Worm (Caenorhabditis elegans) whole organism, L4 larva: ENCODE measurements around the gene str-116.

Source experiments
- F26F4.8 ChIP-seq: fragments of 200-800 bp; sonication (Bioruptor generic); conservative IDR thresholded peaks from 2 replicates; pipeline ENCODE4 v1.3.6; 2022; ENCODE audit warnings: missing genetic modification characterization, missing compliant biosample characterization
- F37D6.2 ChIP-seq: sonication (generic microtip); optimal IDR thresholded peaks from 2 replicates; lab custom pipeline; 2016; ENCODE audit warnings: mild to moderate bottlenecking, missing genetic modification characterization, missing compliant biosample characterization
- F44E2.7 ChIP-seq: fragments of 200-800 bp; sonication (Bioruptor generic); IDR thresholded peaks from 2 replicates; pipeline ENCODE4 v2.1.2; 2022; ENCODE audit warnings: missing genetic modification characterization, missing compliant biosample characterization
- Y105C5A.15 ChIP-seq: fragments of 200-800 bp; sonication (Bioruptor generic); IDR thresholded peaks from 2 replicates; pipeline ENCODE4 v1.3.6; 2022; ENCODE audit warnings: missing genetic modification characterization, missing compliant biosample characterization
- aha-1 ChIP-seq: fragments of 150-350 bp; peaks from one replicate; lab custom pipeline; 2014; ENCODE audit warnings: missing biosample characterization, missing genetic modification characterization
- ceh-20 ChIP-seq: fragments of 200-800 bp; sonication (Bioruptor generic); IDR thresholded peaks from 2 replicates; pipeline ENCODE4 v1.3.6; 2022; ENCODE audit warnings: missing genetic modification reagents, missing genetic modification characterization, missing compliant biosample characterization
- ceh-82 ChIP-seq: sonication (generic microtip); optimal IDR thresholded peaks from 2 replicates; lab custom pipeline; 2017; ENCODE audit warnings: missing biosample characterization, missing genetic modification characterization
- daf-16 ChIP-seq, 3 experiments: sonication (generic microtip); optimal IDR thresholded peaks; 2 replicates each; lab custom pipeline; 2016 to 2017; ENCODE audit warnings: missing genetic modification characterization in 3 of 3, missing genetic modification reagents in 3 of 3, mild to moderate bottlenecking in 2 of 3, missing compliant biosample characterization in 2 of 3, missing biosample characterization in 1 of 3, moderate library complexity in 1 of 3
- dmd-6 ChIP-seq: fragments of 200-800 bp; sonication (Bioruptor generic); IDR thresholded peaks from 2 replicates; pipeline ENCODE4 v1.3.6; 2022; ENCODE audit warnings: missing genetic modification reagents, missing genetic modification characterization, missing compliant biosample characterization
- dve-1 ChIP-seq: sonication (generic microtip); optimal IDR thresholded peaks from 2 replicates; lab custom pipeline; 2017; ENCODE audit warnings: antibody characterized with exemption, mild to moderate bottlenecking, missing genetic modification characterization, missing compliant biosample characterization; ENCODE audit not compliant: insufficient read depth
- hif-1 ChIP-seq, 2 experiments: sonication (generic microtip); optimal IDR thresholded peaks; 2 replicates each; lab custom pipeline; 2016 to 2017; ENCODE audit warnings: missing compliant biosample characterization in 2 of 2, missing genetic modification characterization in 2 of 2, missing genetic modification reagents in 2 of 2, missing genotype in 2 of 2, mild to moderate bottlenecking in 1 of 2
- hlh-11 ChIP-seq: fragments of 200-800 bp; sonication (Bioruptor generic); optimal IDR thresholded peaks from 2 replicates; lab custom pipeline; 2018; ENCODE audit warnings: mild to moderate bottlenecking, missing genetic modification characterization, missing compliant biosample characterization
- hlh-30 ChIP-seq: sonication (generic microtip); optimal IDR thresholded peaks from 2 replicates; lab custom pipeline; 2017; ENCODE audit warnings: antibody characterized with exemption, mild to moderate bottlenecking, missing genetic modification characterization, missing compliant biosample characterization; ENCODE audit not compliant: insufficient read depth
- hmg-1.1 ChIP-seq: fragments of 200-800 bp; sonication (Bioruptor generic); IDR thresholded peaks from 2 replicates; pipeline ENCODE4 v1.3.6; 2022; ENCODE audit warnings: missing genetic modification reagents, missing genetic modification characterization, missing compliant biosample characterization
- lin-13 ChIP-seq: fragments of 150-350 bp; optimal IDR thresholded peaks from 2 replicates; lab custom pipeline; 2014; ENCODE audit warnings: missing biosample characterization, missing genetic modification reagents, missing genetic modification characterization
- lsy-2 ChIP-seq, 2 experiments: fragments of 150-350 bp in 1 of 2; sonication (generic microtip) in 1 of 2; optimal IDR thresholded peaks; 2 replicates each; lab custom pipeline; 2014 to 2017; ENCODE audit warnings: missing biosample characterization in 2 of 2, missing genetic modification characterization in 2 of 2
- madf-9 ChIP-seq: fragments of 200-800 bp; sonication (Bioruptor generic); conservative IDR thresholded peaks from 2 replicates; pipeline ENCODE4 v1.3.6; 2022; ENCODE audit warnings: missing genetic modification reagents, missing genetic modification characterization, missing compliant biosample characterization
- mdt-29 ChIP-seq: fragments of 200-800 bp; sonication (Bioruptor generic); IDR thresholded peaks from 2 replicates; pipeline ENCODE4 v1.3.6; 2022; ENCODE audit warnings: missing genetic modification reagents, missing genetic modification characterization, missing compliant biosample characterization
- mxl-3 ChIP-seq: fragments of 200-800 bp; sonication (Bioruptor generic); optimal IDR thresholded peaks from 2 replicates; lab custom pipeline; 2018; ENCODE audit warnings: mild to moderate bottlenecking, missing genetic modification characterization, missing compliant biosample characterization
- nhr-102 ChIP-seq: sonication (generic microtip); optimal IDR thresholded peaks from 2 replicates; lab custom pipeline; 2016; ENCODE audit warnings: mild to moderate bottlenecking, missing genetic modification characterization, moderate library complexity, missing compliant biosample characterization
- nhr-11 ChIP-seq: fragments of 150-350 bp; optimal IDR thresholded peaks from 2 replicates; lab custom pipeline; 2014; ENCODE audit warnings: missing biosample characterization, missing genetic modification characterization
- nhr-237 ChIP-seq: sonication (generic microtip); optimal IDR thresholded peaks from 2 replicates; lab custom pipeline; 2017; ENCODE audit warnings: missing biosample characterization, missing genetic modification characterization
- nhr-28 ChIP-seq: fragments of 150-350 bp; optimal IDR thresholded peaks from 2 replicates; lab custom pipeline; 2014; ENCODE audit warnings: missing biosample characterization, missing genetic modification characterization
- nhr-42 ChIP-seq: fragments of 200-800 bp; sonication (Bioruptor generic); IDR thresholded peaks from 2 replicates; pipeline ENCODE4 v1.3.6; 2022; ENCODE audit warnings: missing genetic modification characterization, missing compliant biosample characterization
- nhr-48 ChIP-seq: sonication (generic microtip); optimal IDR thresholded peaks from 2 replicates; lab custom pipeline; 2016; ENCODE audit warnings: mild to moderate bottlenecking, missing genetic modification characterization, missing compliant biosample characterization
- php-3 ChIP-seq: fragments of 200-800 bp; sonication (Bioruptor generic); IDR thresholded peaks from 2 replicates; pipeline ENCODE4 v1.3.6; 2022; ENCODE audit warnings: missing genetic modification reagents, missing genetic modification characterization, missing compliant biosample characterization
- pqm-1 ChIP-seq: sonication (generic microtip); optimal IDR thresholded peaks from 2 replicates; lab custom pipeline; 2017; ENCODE audit warnings: missing biosample characterization, missing genetic modification characterization
- unc-130 ChIP-seq: sonication (generic microtip); optimal IDR thresholded peaks from 2 replicates; lab custom pipeline; 2016; ENCODE audit warnings: missing genetic modification reagents, missing genetic modification characterization, missing compliant biosample characterization
- unc-62 ChIP-seq, 3 experiments: fragments of 150-350 bp in 1 of 3; sonication (generic microtip); optimal IDR thresholded peaks in 2 of 3; peaks in 1 of 3; 1 replicate in 1 of 3; 2 replicates in 2 of 3; lab custom pipeline; 2014 to 2017; ENCODE audit warnings: missing biosample characterization in 3 of 3, missing genetic modification characterization in 3 of 3, missing genetic modification reagents in 3 of 3, missing genotype in 1 of 3
- zip-11 ChIP-seq: fragments of 200-800 bp; sonication (Bioruptor generic); IDR thresholded peaks from 2 replicates; pipeline ENCODE4 v1.3.6; 2022; ENCODE audit warnings: missing genetic modification characterization, missing compliant biosample characterization
- ztf-11 ChIP-seq: fragments of 150-350 bp; optimal IDR thresholded peaks from 2 replicates; lab custom pipeline; 2014; ENCODE audit warnings: missing biosample characterization, missing genetic modification characterization

str-116 gene

DNA sequence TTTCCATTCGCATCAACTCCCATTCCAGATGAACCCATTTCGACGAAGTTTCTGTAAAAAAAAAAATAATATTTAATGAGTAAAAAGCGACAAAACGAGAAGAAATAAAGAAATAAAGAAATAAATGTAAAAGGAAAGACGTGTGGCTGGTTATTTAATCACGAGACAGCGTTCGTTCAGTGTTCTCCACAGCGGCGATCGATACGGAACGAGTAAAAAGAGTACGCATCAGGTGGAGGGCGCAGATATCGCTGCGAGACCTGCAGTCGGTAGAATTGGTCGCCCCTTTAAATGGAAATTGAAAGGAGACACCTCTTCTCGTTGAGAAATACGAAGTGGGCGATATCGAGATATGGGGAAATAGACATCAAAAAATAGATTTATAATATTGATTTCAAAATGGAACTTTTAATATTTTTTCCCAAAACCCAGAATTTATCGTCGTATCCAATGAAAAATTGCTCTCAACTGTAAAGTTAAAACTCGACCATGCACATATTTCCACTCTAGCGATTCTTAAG, 38.1 kb upstream of the str-116 start, which contains the start of gene pqn-70 (continued):
- no peak for TF ChIP-seq nhr-237 (tag; lab: Kevin White, UChicago)
- TF ChIP-seq F26F4.8 (GFP tag; lab: Robert Waterston, UW) = no peak
- TF ChIP-seq unc-130 = peak; percentile 65

DNA sequence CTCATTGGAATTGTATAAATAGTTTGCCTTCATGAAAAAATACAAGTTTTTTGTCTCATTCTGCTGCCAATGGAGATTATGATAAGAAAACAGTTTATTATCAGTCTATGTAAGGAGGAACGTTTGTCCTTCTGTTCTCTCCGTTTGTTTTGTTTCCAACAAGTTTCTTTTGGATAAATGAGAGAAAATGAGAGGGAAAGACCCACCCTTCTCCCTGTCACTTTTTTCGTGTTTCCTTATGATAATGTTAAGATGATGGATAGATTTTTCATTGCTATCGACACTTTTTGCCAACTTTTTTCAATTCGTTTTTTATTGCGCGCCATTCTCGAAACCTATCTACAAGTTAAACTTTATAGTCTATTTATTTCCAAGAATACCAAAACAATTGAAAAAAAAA, 35.6 kb upstream of the str-116 start:
- no peak for TF ChIP-seq madf-9
- peak; percentile 39 for TF ChIP-seq nhr-28 (tag; lab: Kevin White, UChicago)
- TF ChIP-seq ceh-20 (GFP tag; lab: Robert Waterston, UW) = 0 out of 2 replicates have a peak, but pooled peaks have one; percentile 13

DNA sequence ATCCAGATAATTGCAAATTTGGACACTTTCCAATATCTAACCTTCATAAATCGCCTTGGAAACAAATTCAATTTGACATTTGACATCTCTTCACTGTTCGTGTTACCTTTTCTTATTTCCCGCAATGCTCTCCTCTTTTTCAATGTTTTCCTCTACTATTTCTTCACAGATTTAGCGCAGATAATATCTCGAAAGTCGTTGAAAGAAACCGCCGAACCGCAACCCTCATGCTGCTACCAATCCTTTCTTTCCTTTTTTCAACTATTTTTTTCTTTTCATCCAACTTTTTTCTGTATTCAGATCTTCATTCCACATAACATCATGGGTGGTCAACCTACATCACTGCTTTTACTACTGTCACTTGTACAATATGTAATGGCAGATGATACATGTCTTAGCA, 32.4 kb upstream of the str-116 start, which contains the start of gene T19B10.5:
Gene T19B10.5 (plus strand): TSS at position 301 of the 400 bp plus-strand sequence.
- no peak for TF ChIP-seq unc-62 (GFP tag; optimal IDR thresholded peaks at IDR 0.05 in 1 of 2; lab: Kevin White, UChicago)
- no peak for TF ChIP-seq unc-62 (tag; optimal IDR thresholded peaks at IDR 0.05; lab: Kevin White, UChicago)
- TF ChIP-seq F37D6.2 (tag; lab: Kevin White, UChicago) = no peak
- TF ChIP-seq aha-1 (tag; lab: Kevin White, UChicago) = peak; percentile 83
- TF ChIP-seq F44E2.7 (GFP tag; lab: Robert Waterston, UW) = no peak
- TF ChIP-seq ztf-11 (tag; lab: Kevin White, UChicago) = no peak
- TF ChIP-seq hmg-1.1 = no peak
- no peak for TF ChIP-seq Y105C5A.15 (GFP tag; lab: Robert Waterston, UW)
- TF ChIP-seq nhr-11 (tag; lab: Kevin White, UChicago) = no peak
- no peak for TF ChIP-seq zip-11

DNA sequence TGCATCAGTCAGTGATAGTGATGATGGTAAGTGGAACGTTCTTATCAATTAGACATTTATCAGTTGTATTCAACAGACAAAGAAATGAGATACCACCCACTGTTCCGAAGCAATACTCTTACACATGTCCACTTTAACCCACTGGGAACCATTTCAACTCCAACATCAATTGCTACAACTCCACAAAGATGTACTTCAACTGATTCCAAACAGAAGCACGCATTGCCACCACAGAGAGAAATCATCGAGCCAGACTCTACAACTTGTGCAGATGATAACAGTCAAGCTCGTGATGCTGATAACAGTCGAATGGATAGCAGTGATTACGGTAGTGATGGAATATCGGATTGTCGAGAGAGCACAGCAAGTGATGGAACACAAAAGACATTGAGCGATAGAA, 30.9 kb upstream of the str-116 start:
- TF ChIP-seq mdt-29 (GFP tag; lab: Robert Waterston, UW) (no peak), hlh-30 (tag; lab: Kevin White, UChicago) (no peak), hif-1 (tag; optimal IDR thresholded peaks at IDR 0.05; lab: Kevin White, UChicago) (no peak), daf-16 (GFP tag; optimal IDR thresholded peaks at IDR 0.05; lab: Kevin White, UChicago) (no peak), daf-16 (tag; optimal IDR thresholded peaks at IDR 0.05; lab: Kevin White, UChicago) (peak; percentile 33), dmd-6 (GFP tag; lab: Robert Waterston, UW) (peak; percentile 54), pqm-1 (tag; lab: Kevin White, UChicago) (peak; percentile 91), nhr-11 (tag; lab: Kevin White, UChicago) (no peak), php-3 (GFP tag; lab: Robert Waterston, UW) (peak; percentile 60; the same call in 1 of the 2 replicates), mxl-3 (GFP tag; lab: Kevin White, UChicago) (peak; percentile 23), dve-1 (tag; lab: Kevin White, UChicago) (peak; percentile 37), ceh-82 (tag; lab: Kevin White, UChicago) (no peak), aha-1 (tag; lab: Kevin White, UChicago) (peak; percentile 5), lin-13 (GFP tag; lab: Kevin White, UChicago) (no peak), nhr-102 (tag; lab: Kevin White, UChicago) (peak; percentile 24), lsy-2 (tag; optimal IDR thresholded peaks at IDR 0.05; lab: Kevin White, UChicago) (peak in 1 of 2 experiments; percentile 12), nhr-48 (peak; percentile 19), hlh-11 (tag; lab: Kevin White, UChicago) (peak; percentile 70), nhr-42 (GFP tag; lab: Robert Waterston, UW) (0 out of 2 replicates have a peak, but pooled peaks have one; percentile 3), unc-62 (GFP tag; optimal IDR thresholded peaks at IDR 0.05 in 1 of 2; lab: Kevin White, UChicago) (peak in 1 of 2 experiments; percentile 88), unc-62 (tag; optimal IDR thresholded peaks at IDR 0.05; lab: Kevin White, UChicago) (no peak), nhr-28 (tag; lab: Kevin White, UChicago) (peak; percentile 27)
